Worm (Caenorhabditis elegans): Measurements from ENCODE around the gene istr-1.

DNA sequence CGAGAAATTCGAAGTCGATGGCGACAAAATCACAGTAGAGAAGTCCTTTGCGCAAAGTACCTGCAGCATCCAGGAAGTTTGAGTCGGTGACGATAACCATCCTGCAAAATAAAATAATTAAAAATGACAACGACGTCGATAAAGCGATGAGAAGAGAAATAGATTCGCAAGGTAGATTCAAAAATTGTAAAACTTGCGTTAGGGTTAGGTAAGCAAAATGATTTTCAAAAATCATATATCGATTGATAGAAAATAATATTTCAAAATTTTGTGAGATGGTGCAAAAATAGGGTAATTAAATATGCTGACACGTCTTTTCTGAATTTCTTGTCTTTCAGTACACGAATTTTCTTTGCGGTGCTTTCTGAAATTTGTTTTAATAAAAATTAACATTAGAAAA, 2.5 kb upstream of the istr-1 start, which contains the start of gene parn-1:
- TF ChIP-seq unc-62 (GFP tag; optimal IDR thresholded peaks at IDR 0.05 in 1 of 2) (no peak), unc-62 (tag; optimal IDR thresholded peaks at IDR 0.05) (no peak), egl-27 (tag; optimal IDR thresholded peaks at IDR 0.05) (no peak), F10B5.3 (tag; optimal IDR thresholded peaks at IDR 0.05) (no peak), hlh-11 (tag; optimal IDR thresholded peaks at IDR 0.05) (no peak), fkh-10 (GFP tag; optimal IDR thresholded peaks at IDR 0.05) (no peak), aha-1 (tag) (no peak), aly-2 (tag; optimal IDR thresholded peaks at IDR 0.05) (no peak), Y5F2A.4 (GFP tag; optimal IDR thresholded peaks at IDR 0.05) (no peak), lin-15B (tag; optimal IDR thresholded peaks at IDR 0.05) (no peak), ceh-82 (tag; optimal IDR thresholded peaks at IDR 0.05) (no peak), ZK546.5 (tag; optimal IDR thresholded peaks at IDR 0.05) (no peak), dpl-1 (GFP tag; optimal IDR thresholded peaks at IDR 0.05) (no peak)
